Worm (Caenorhabditis elegans): Measurements from ENCODE around the gene shn-1.

The shn-1 gene

ce11 chrII:11390865-11391264 lies at the start of gene shn-1:
Gene shn-1, minus strand, starts transcription at chrII:11390965.
- TF ChIP-seq B0310.2 (tag; optimal IDR thresholded peaks at IDR 0.05): no peak
- no peak for TF ChIP-seq hnd-1 (tag; optimal IDR thresholded peaks at IDR 0.05)
- no peak for TF ChIP-seq flt-1 (GFP tag; IDR thresholded peaks at IDR 0.05)
- TF ChIP-seq ets-7 (tag; optimal IDR thresholded peaks at IDR 0.05): no peak
- TF ChIP-seq tra-4 (tag; optimal IDR thresholded peaks at IDR 0.05): no peak
- no peak for TF ChIP-seq tbx-37 (GFP tag; conservative IDR thresholded peaks at IDR 0.05)
- no peak for TF ChIP-seq scrt-1 (GFP tag; IDR thresholded peaks at IDR 0.05)
- no peak for TF ChIP-seq F13C5.2 (tag; optimal IDR thresholded peaks at IDR 0.05)
- no peak for TF ChIP-seq ceh-13 (GFP tag; optimal IDR thresholded peaks at IDR 0.05)
- TF ChIP-seq ceh-36 (tag; optimal IDR thresholded peaks at IDR 0.05): no peak
- TF ChIP-seq pes-1 (GFP tag; IDR thresholded peaks at IDR 0.05): no peak
- TF ChIP-seq aly-1 (tag; optimal IDR thresholded peaks at IDR 0.05): no peak
- no peak for TF ChIP-seq tbx-11 (GFP tag; IDR thresholded peaks at IDR 0.05)
- TF ChIP-seq sea-1 (GFP tag; conservative IDR thresholded peaks at IDR 0.05): no peak
- TF ChIP-seq ama-1 (optimal IDR thresholded peaks at IDR 0.05): no peak
- TF ChIP-seq hmbx-1 (tag; optimal IDR thresholded peaks at IDR 0.05): no peak

- TF ChIP-seq flt-1 (GFP tag; IDR thresholded peaks at IDR 0.05) (no peak), sea-1 (GFP tag; conservative IDR thresholded peaks at IDR 0.05) (no peak), ets-7 (tag; optimal IDR thresholded peaks at IDR 0.05) (no peak), hmg-4 (GFP tag; optimal IDR thresholded peaks at IDR 0.05) (peak; percentile 21), ama-1 (optimal IDR thresholded peaks at IDR 0.05) (no peak), ceh-13 (GFP tag; optimal IDR thresholded peaks at IDR 0.05) (no peak)
Measured at ce11 chrII:11440265-11440664, 49.5 kb upstream of the shn-1 start, which contains the start of gene VW02B12L.2. Gene VW02B12L.2, minus strand, starts transcription at chrII:11440329.

ce11 chrII:11438417-11438816 lies 47.7 kb upstream of the shn-1 start, which contains the start of gene vha-6:
Gene vha-6, minus strand, starts transcription at chrII:11438452.
- TF ChIP-seq pes-1 (GFP tag; IDR thresholded peaks at IDR 0.05): no peak
- no peak for TF ChIP-seq flt-1 (GFP tag; IDR thresholded peaks at IDR 0.05)
- TF ChIP-seq tra-4 (tag; optimal IDR thresholded peaks at IDR 0.05): no peak
- no peak for TF ChIP-seq ets-7 (tag; optimal IDR thresholded peaks at IDR 0.05)
- TF ChIP-seq ceh-13 (GFP tag; optimal IDR thresholded peaks at IDR 0.05): no peak
- TF ChIP-seq sea-1 (GFP tag; conservative IDR thresholded peaks at IDR 0.05): no peak
- no peak for TF ChIP-seq tbx-37 (GFP tag; conservative IDR thresholded peaks at IDR 0.05)
- no peak for TF ChIP-seq hmg-4 (GFP tag; optimal IDR thresholded peaks at IDR 0.05)
- TF ChIP-seq ceh-36 (tag; optimal IDR thresholded peaks at IDR 0.05): no peak
- TF ChIP-seq hnd-1 (tag; optimal IDR thresholded peaks at IDR 0.05): no peak
- TF ChIP-seq F13C5.2 (tag; optimal IDR thresholded peaks at IDR 0.05): no peak

ce11 chrII:11433942-11434341 lies 43.2 kb upstream of the shn-1 start, which contains the start of gene C05D12.5:
Gene C05D12.5, plus strand, starts transcription at chrII:11434242.
- TF ChIP-seq aly-1 (tag; optimal IDR thresholded peaks at IDR 0.05) (no peak), ama-1 (optimal IDR thresholded peaks at IDR 0.05) (no peak), tbx-37 (GFP tag; conservative IDR thresholded peaks at IDR 0.05) (no peak), ceh-36 (tag; optimal IDR thresholded peaks at IDR 0.05) (no peak), F13C5.2 (tag; optimal IDR thresholded peaks at IDR 0.05) (no peak), hmbx-1 (tag; optimal IDR thresholded peaks at IDR 0.05) (no peak), pes-1 (GFP tag; IDR thresholded peaks at IDR 0.05) (no peak), ceh-13 (GFP tag; optimal IDR thresholded peaks at IDR 0.05) (no peak)

- TF ChIP-seq ama-1 (optimal IDR thresholded peaks at IDR 0.05) (no peak), tbx-11 (GFP tag; IDR thresholded peaks at IDR 0.05) (no peak), tra-4 (tag; optimal IDR thresholded peaks at IDR 0.05) (no peak), ceh-36 (tag; optimal IDR thresholded peaks at IDR 0.05) (no peak), aly-1 (tag; optimal IDR thresholded peaks at IDR 0.05) (no peak), F13C5.2 (tag; optimal IDR thresholded peaks at IDR 0.05) (no peak)
Measured at ce11 chrII:11431584-11431983, 40.8 kb upstream of the shn-1 start, which contains the start of gene C05D12.4. Gene C05D12.4, plus strand, starts transcription at chrII:11431884.

- no peak for TF ChIP-seq ceh-36 (tag; optimal IDR thresholded peaks at IDR 0.05)
- no peak for TF ChIP-seq tbx-11 (GFP tag; IDR thresholded peaks at IDR 0.05)
- no peak for TF ChIP-seq scrt-1 (GFP tag; IDR thresholded peaks at IDR 0.05)
- TF ChIP-seq pes-1 (GFP tag; IDR thresholded peaks at IDR 0.05): no peak
- TF ChIP-seq hnd-1 (tag; optimal IDR thresholded peaks at IDR 0.05): no peak
- TF ChIP-seq hmbx-1 (tag; optimal IDR thresholded peaks at IDR 0.05): no peak
- no peak for TF ChIP-seq ets-7 (tag; optimal IDR thresholded peaks at IDR 0.05)
- TF ChIP-seq hmg-4 (GFP tag; optimal IDR thresholded peaks at IDR 0.05): no peak
- no peak for TF ChIP-seq tbx-37 (GFP tag; conservative IDR thresholded peaks at IDR 0.05)
- TF ChIP-seq F13C5.2 (tag; optimal IDR thresholded peaks at IDR 0.05): no peak
- no peak for TF ChIP-seq sea-1 (GFP tag; conservative IDR thresholded peaks at IDR 0.05)
- no peak for TF ChIP-seq aly-1 (tag; optimal IDR thresholded peaks at IDR 0.05)
- TF ChIP-seq flt-1 (GFP tag; IDR thresholded peaks at IDR 0.05): no peak
- TF ChIP-seq ama-1 (optimal IDR thresholded peaks at IDR 0.05): no peak
- no peak for TF ChIP-seq ceh-13 (GFP tag; optimal IDR thresholded peaks at IDR 0.05)
- no peak for TF ChIP-seq B0310.2 (tag; optimal IDR thresholded peaks at IDR 0.05)
- TF ChIP-seq tra-4 (tag; optimal IDR thresholded peaks at IDR 0.05): no peak
Measured at ce11 chrII:11428599-11428998, 37.8 kb upstream of the shn-1 start.

ce11 chrII:11427322-11427721 lies 36.6 kb upstream of the shn-1 start:
- TF ChIP-seq flt-1 (GFP tag; IDR thresholded peaks at IDR 0.05) (no peak), hmg-4 (GFP tag; optimal IDR thresholded peaks at IDR 0.05) (no peak), ceh-13 (GFP tag; optimal IDR thresholded peaks at IDR 0.05) (no peak), aly-1 (tag; optimal IDR thresholded peaks at IDR 0.05) (no peak), tra-4 (tag; optimal IDR thresholded peaks at IDR 0.05) (no peak)

- TF ChIP-seq hnd-1 (tag; optimal IDR thresholded peaks at IDR 0.05): no peak
- no peak for TF ChIP-seq hmbx-1 (tag; optimal IDR thresholded peaks at IDR 0.05)
- TF ChIP-seq ets-7 (tag; optimal IDR thresholded peaks at IDR 0.05): no peak
- TF ChIP-seq sea-1 (GFP tag; conservative IDR thresholded peaks at IDR 0.05): no peak
- TF ChIP-seq scrt-1 (GFP tag; IDR thresholded peaks at IDR 0.05): no peak
- no peak for TF ChIP-seq ceh-36 (tag; optimal IDR thresholded peaks at IDR 0.05)
- no peak for TF ChIP-seq pes-1 (GFP tag; IDR thresholded peaks at IDR 0.05)
- no peak for TF ChIP-seq aly-1 (tag; optimal IDR thresholded peaks at IDR 0.05)
- no peak for TF ChIP-seq ama-1 (optimal IDR thresholded peaks at IDR 0.05)
Measured at ce11 chrII:11424579-11425316, 34.0 kb upstream of the shn-1 start, which contains the start of gene C05D12.3. Gene C05D12.3, plus strand, starts transcription at chrII:11425266.
